Worm (Caenorhabditis elegans) whole organism, L1 larva: ENCODE data around the gene T14B4.1.

ENCODE experiments used
- C04F5.9 ChIP-seq: sonication (generic microtip); optimal IDR thresholded peaks from 2 replicates; lab custom pipeline; 2016; ENCODE audit warnings: missing genetic modification characterization, missing compliant biosample characterization
- Y116A8C.19 ChIP-seq: sonication (generic microtip); optimal IDR thresholded peaks from 2 replicates; lab custom pipeline; 2016; ENCODE audit warnings: missing compliant biosample characterization, missing genetic modification characterization, borderline replicate concordance
- aha-1 ChIP-seq: fragments of 150-350 bp; optimal IDR thresholded peaks from 2 replicates; lab custom pipeline; 2014; ENCODE audit warnings: missing biosample characterization, missing genetic modification characterization
- aly-2 ChIP-seq: fragments of 150-350 bp; optimal IDR thresholded peaks from 2 replicates; lab custom pipeline; 2014; ENCODE audit warnings: missing biosample characterization, missing genetic modification characterization
- blmp-1 ChIP-seq: fragments of 150-350 bp; optimal IDR thresholded peaks from 2 replicates; lab custom pipeline; 2014; ENCODE audit warnings: missing biosample characterization, missing genetic modification characterization
- ceh-63 ChIP-seq: fragments of 200-800 bp; sonication (Bioruptor generic); optimal IDR thresholded peaks from 2 replicates; lab custom pipeline; 2018; ENCODE audit warnings: mild to moderate bottlenecking, missing genetic modification characterization, missing compliant biosample characterization
- ceh-82 ChIP-seq, 3 experiments: fragments of 150-350 bp in 1 of 3; sonication (generic microtip) in 2 of 3; optimal IDR thresholded peaks; 2 replicates each; lab custom pipeline; 2014 to 2017; ENCODE audit warnings: missing biosample characterization in 3 of 3, missing genetic modification characterization in 3 of 3
- ceh-88 ChIP-seq: fragments of 200-800 bp; sonication (Bioruptor generic); IDR thresholded peaks from 2 replicates; pipeline ENCODE4 v1.3.6; 2022; ENCODE audit warnings: missing genetic modification characterization, missing compliant biosample characterization
- ceh-90 ChIP-seq: sonication (generic microtip); optimal IDR thresholded peaks from 2 replicates; lab custom pipeline; 2016; ENCODE audit warnings: missing genetic modification characterization, missing compliant biosample characterization
- ces-1 ChIP-seq: fragments of 150-350 bp; optimal IDR thresholded peaks from 2 replicates; lab custom pipeline; 2014; ENCODE audit warnings: missing biosample characterization, missing genetic modification reagents, missing genetic modification characterization
- dpl-1 ChIP-seq, 3 experiments: fragments of 150-350 bp in 2 of 3; sonication (generic microtip) in 1 of 3; optimal IDR thresholded peaks; 2 replicates each; lab custom pipeline; 2014 to 2017; ENCODE audit warnings: missing biosample characterization in 3 of 3, missing genetic modification characterization in 3 of 3, missing genetic modification reagents in 3 of 3
- egl-13 ChIP-seq: sonication (generic microtip); optimal IDR thresholded peaks from 2 replicates; lab custom pipeline; 2016; ENCODE audit warnings: missing genotype, missing genetic modification reagents, missing genetic modification characterization, missing compliant biosample characterization
- elt-2 ChIP-seq: sonication (generic microtip); optimal IDR thresholded peaks from 2 replicates; lab custom pipeline; 2016; ENCODE audit warnings: missing genetic modification characterization, mild to moderate bottlenecking, inconsistent platforms, missing compliant biosample characterization, missing genetic modification reagents
- elt-3 ChIP-seq, 6 experiments: fragments of 150-350 bp in 1 of 6; sonication (generic microtip); optimal IDR thresholded peaks; 2 replicates each; lab custom pipeline; 2017 to 2018; ENCODE audit warnings: missing biosample characterization in 6 of 6, missing genetic modification characterization in 6 of 6, inconsistent platforms in 1 of 6
- fkh-10 ChIP-seq: sonication (generic microtip); optimal IDR thresholded peaks from 2 replicates; lab custom pipeline; 2017; ENCODE audit warnings: missing biosample characterization, missing genetic modification reagents, missing genetic modification characterization
- fkh-4 ChIP-seq: sonication (generic microtip); optimal IDR thresholded peaks from 2 replicates; lab custom pipeline; 2016; ENCODE audit warnings: missing compliant biosample characterization, missing genetic modification characterization, borderline replicate concordance
- fkh-8 ChIP-seq: sonication (generic microtip); optimal IDR thresholded peaks from 2 replicates; lab custom pipeline; 2016; ENCODE audit warnings: mild to moderate bottlenecking, missing genetic modification characterization, missing compliant biosample characterization
- fos-1 ChIP-seq: fragments of 150-350 bp; optimal IDR thresholded peaks from 2 replicates; lab custom pipeline; 2014; ENCODE audit warnings: missing biosample characterization, missing genetic modification characterization
- grh-1 ChIP-seq: fragments of 200-800 bp; sonication (Bioruptor generic); IDR thresholded peaks from 2 replicates; pipeline ENCODE4 v1.3.6; 2022; ENCODE audit warnings: missing genetic modification reagents, missing genetic modification characterization, missing compliant biosample characterization
- hlh-4 ChIP-seq: sonication (generic microtip); optimal IDR thresholded peaks from 2 replicates; lab custom pipeline; 2016; ENCODE audit warnings: mild to moderate bottlenecking, missing genetic modification characterization, missing compliant biosample characterization
- hpl-2 ChIP-seq: fragments of 150-350 bp; optimal IDR thresholded peaks from 2 replicates; lab custom pipeline; 2014; ENCODE audit warnings: missing biosample characterization, missing genetic modification reagents, missing genetic modification characterization
- irx-1 ChIP-seq: sonication (generic microtip); optimal IDR thresholded peaks from 2 replicates; lab custom pipeline; 2016; ENCODE audit warnings: missing genetic modification characterization, missing compliant biosample characterization
- isw-1 ChIP-seq: fragments of 200-800 bp; sonication (Bioruptor generic); IDR thresholded peaks from 2 replicates; pipeline ENCODE4 v1.3.6; 2022; ENCODE audit warnings: missing genetic modification characterization, missing compliant biosample characterization
- jun-1 ChIP-seq: fragments of 150-350 bp; optimal IDR thresholded peaks from 2 replicates; lab custom pipeline; 2014; ENCODE audit warnings: missing biosample characterization, missing genetic modification reagents, missing genetic modification characterization
- lin-15B ChIP-seq: fragments of 150-350 bp; sonication (generic microtip); optimal IDR thresholded peaks from 3 replicates; lab custom pipeline; 2014; ENCODE audit warnings: missing biosample characterization, missing genetic modification characterization
- lin-35 ChIP-seq, 2 experiments: fragments of 150-350 bp; optimal IDR thresholded peaks; 2 replicates each; lab custom pipeline; 2014; ENCODE audit warnings: missing biosample characterization in 2 of 2, missing genetic modification characterization in 2 of 2, missing genetic modification reagents in 2 of 2
- lin-39 ChIP-seq: fragments of 150-350 bp; optimal IDR thresholded peaks from 2 replicates; lab custom pipeline; 2014; ENCODE audit warnings: missing biosample characterization, missing genetic modification reagents, missing genetic modification characterization
- lir-3 ChIP-seq: sonication (generic microtip); optimal IDR thresholded peaks from 2 replicates; lab custom pipeline; 2016; ENCODE audit warnings: mild to moderate bottlenecking, missing genetic modification characterization, moderate library complexity, missing compliant biosample characterization; ENCODE audit not compliant: poor library complexity
- nhr-12 ChIP-seq: sonication (generic microtip); optimal IDR thresholded peaks from 2 replicates; lab custom pipeline; 2017; ENCODE audit warnings: missing biosample characterization, missing genetic modification characterization
- nhr-19 ChIP-seq: fragments of 200-800 bp; sonication (Bioruptor generic); conservative IDR thresholded peaks from 2 replicates; pipeline ENCODE4 v1.3.6; 2022; ENCODE audit warnings: missing genetic modification characterization, missing compliant biosample characterization
- nhr-20 ChIP-seq: sonication (generic microtip); optimal IDR thresholded peaks from 2 replicates; lab custom pipeline; 2016; ENCODE audit warnings: mild to moderate bottlenecking, missing genetic modification characterization, missing compliant biosample characterization
- nhr-237 ChIP-seq: fragments of 150-350 bp; optimal IDR thresholded peaks from 2 replicates; lab custom pipeline; 2014; ENCODE audit warnings: missing biosample characterization, missing genetic modification characterization
- nhr-28 ChIP-seq: fragments of 150-350 bp; optimal IDR thresholded peaks from 2 replicates; lab custom pipeline; 2014; ENCODE audit warnings: missing biosample characterization, missing genetic modification characterization
- nhr-47 ChIP-seq: sonication (generic microtip); optimal IDR thresholded peaks from 2 replicates; lab custom pipeline; 2016; ENCODE audit warnings: mild to moderate bottlenecking, missing genetic modification characterization, moderate library complexity, missing compliant biosample characterization
- nhr-71 ChIP-seq: sonication (generic microtip); optimal IDR thresholded peaks from 2 replicates; lab custom pipeline; 2016; ENCODE audit warnings: mild to moderate bottlenecking, missing genetic modification characterization, moderate library complexity, missing compliant biosample characterization
- nhr-76 ChIP-seq: sonication (generic microtip); optimal IDR thresholded peaks from 2 replicates; lab custom pipeline; 2017; ENCODE audit warnings: missing biosample characterization, missing genetic modification characterization
- nhr-84 ChIP-seq: sonication (generic microtip); optimal IDR thresholded peaks from 2 replicates; lab custom pipeline; 2017; ENCODE audit warnings: missing biosample characterization, missing genetic modification characterization
- nhr-90 ChIP-seq: sonication (generic microtip); optimal IDR thresholded peaks from 2 replicates; lab custom pipeline; 2016; ENCODE audit warnings: mild to moderate bottlenecking, missing genetic modification characterization, missing compliant biosample characterization; ENCODE audit not compliant: poor library complexity
- pax-3 ChIP-seq: fragments of 200-800 bp; sonication (Bioruptor generic); optimal IDR thresholded peaks from 2 replicates; lab custom pipeline; 2018; ENCODE audit warnings: mild to moderate bottlenecking, missing genetic modification characterization, moderate library complexity, missing compliant biosample characterization
- pqm-1 ChIP-seq: sonication (generic microtip); optimal IDR thresholded peaks from 3 replicates; lab custom pipeline; 2017; ENCODE audit warnings: missing biosample characterization, missing genetic modification characterization
- snpc-4 ChIP-seq: fragments of 150-350 bp; optimal IDR thresholded peaks from 2 replicates; lab custom pipeline; 2014; ENCODE audit warnings: missing biosample characterization, missing genetic modification characterization
- snu-23 ChIP-seq: sonication (generic microtip); optimal IDR thresholded peaks from 2 replicates; lab custom pipeline; 2016; ENCODE audit warnings: missing genetic modification characterization, missing compliant biosample characterization
- sptf-1 ChIP-seq: fragments of 150-350 bp; optimal IDR thresholded peaks from 2 replicates; lab custom pipeline; 2014; ENCODE audit warnings: missing biosample characterization, missing genetic modification characterization
- sup-37 ChIP-seq: fragments of 200-800 bp; sonication (Bioruptor generic); optimal IDR thresholded peaks from 2 replicates; lab custom pipeline; 2018; ENCODE audit warnings: mild to moderate bottlenecking, missing genetic modification characterization, missing compliant biosample characterization
- tlp-1 ChIP-seq: fragments of 150-350 bp; optimal IDR thresholded peaks from 2 replicates; lab custom pipeline; 2014; ENCODE audit warnings: missing biosample characterization, missing genetic modification characterization
- unc-130 ChIP-seq: fragments of 150-350 bp; optimal IDR thresholded peaks from 2 replicates; lab custom pipeline; 2017; ENCODE audit warnings: missing biosample characterization, missing genetic modification characterization, inconsistent platforms
- unc-30 ChIP-seq: sonication (generic microtip); optimal IDR thresholded peaks from 2 replicates; lab custom pipeline; 2017; ENCODE audit warnings: missing biosample characterization, missing genetic modification characterization
- unc-62 ChIP-seq: fragments of 150-350 bp; optimal IDR thresholded peaks from 2 replicates; lab custom pipeline; 2014; ENCODE audit warnings: missing biosample characterization, missing genetic modification reagents, missing genetic modification characterization
- unc-98 ChIP-seq: fragments of 200-800 bp; sonication (Bioruptor generic); IDR thresholded peaks from 2 replicates; pipeline ENCODE4 v1.3.6; 2022; ENCODE audit warnings: missing genetic modification characterization, missing compliant biosample characterization
- xbp-1 ChIP-seq: sonication (generic microtip); optimal IDR thresholded peaks from 2 replicates; lab custom pipeline; 2016; ENCODE audit warnings: missing genetic modification characterization, missing compliant biosample characterization
- ztf-11 ChIP-seq, 2 experiments: sonication (generic microtip); optimal IDR thresholded peaks; 2 replicates each; lab custom pipeline; 2016 to 2017; ENCODE audit warnings: missing genetic modification characterization in 2 of 2, missing biosample characterization in 1 of 2, missing compliant biosample characterization in 1 of 2

T14B4.1 gene

ce11 chrII:6736066-6736465 is 638 bp upstream of the T14B4.1 start, which contains the start of gene mrps-18.C:
mrps-18.C (plus strand) TSS chrII:6736203.
- TF ChIP-seq lin-39 (tag; lab: Kevin White, UChicago), result no peak
- TF ChIP-seq jun-1 (tag; lab: Kevin White, UChicago), result no peak
- TF ChIP-seq hlh-4 (tag; lab: Kevin White, UChicago), result no peak
- TF ChIP-seq nhr-237 (tag; lab: Kevin White, UChicago), result no peak
- TF ChIP-seq aly-2 (tag; lab: Kevin White, UChicago), result no peak
- TF ChIP-seq ceh-63, result no peak
- TF ChIP-seq nhr-76 (tag; lab: Kevin White, UChicago), result no peak
- TF ChIP-seq nhr-47 (tag; lab: Kevin White, UChicago), result no peak
- no peak for TF ChIP-seq nhr-12
- TF ChIP-seq dpl-1 (GFP tag; optimal IDR thresholded peaks at IDR 0.05; lab: Kevin White, UChicago), result no peak
- TF ChIP-seq xbp-1, result no peak

- TF ChIP-seq unc-130 (tag; lab: Kevin White, UChicago), result peak; percentile 11
- TF ChIP-seq unc-62 (GFP tag; lab: Kevin White, UChicago), result no peak
- no peak for TF ChIP-seq egl-13 (tag; lab: Kevin White, UChicago)
- TF ChIP-seq isw-1, result no peak; the same call in 1 of the 2 replicates
- TF ChIP-seq ceh-90 (tag; lab: Kevin White, UChicago), result no peak
- TF ChIP-seq C04F5.9 (tag; lab: Kevin White, UChicago), result no peak
- TF ChIP-seq unc-30 (tag; lab: Kevin White, UChicago), result no peak
- TF ChIP-seq fkh-4 (tag; lab: Kevin White, UChicago), result no peak
- TF ChIP-seq nhr-19 (GFP tag; lab: Robert Waterston, UW), result peak; percentile 45
- TF ChIP-seq blmp-1, result peak; percentile 55
- TF ChIP-seq fkh-8 (tag; lab: Kevin White, UChicago), result peak; percentile 58
- no peak for TF ChIP-seq ceh-88 (GFP tag; lab: Robert Waterston, UW)
- no peak for TF ChIP-seq nhr-28 (tag; lab: Kevin White, UChicago)
- no peak for TF ChIP-seq irx-1 (tag; lab: Kevin White, UChicago)
- no peak for TF ChIP-seq Y116A8C.19
- peak; percentile 65 for TF ChIP-seq nhr-20 (tag; lab: Kevin White, UChicago)
- no peak for TF ChIP-seq fkh-10 (GFP tag; lab: Kevin White, UChicago)
- peak; percentile 81 for TF ChIP-seq lin-15B
- no peak for TF ChIP-seq pqm-1 (tag; lab: Kevin White, UChicago)
- TF ChIP-seq fos-1 (tag; lab: Kevin White, UChicago), result peak; percentile 22
- no peak for TF ChIP-seq nhr-12
- peak in 2 of 3 experiments; percentile 33 to 71 for TF ChIP-seq ceh-82 (tag; optimal IDR thresholded peaks at IDR 0.05; lab: Kevin White, UChicago)
- peak; percentile 13 for TF ChIP-seq nhr-90
- no peak for TF ChIP-seq grh-1 (GFP tag; lab: Robert Waterston, UW)
- peak in 1 of 2 experiments; percentile 17 for TF ChIP-seq ztf-11 (tag; optimal IDR thresholded peaks at IDR 0.05; lab: Kevin White, UChicago)
- TF ChIP-seq nhr-47 (tag; lab: Kevin White, UChicago), result peak; percentile 60
- TF ChIP-seq pax-3, result peak; percentile 35
- TF ChIP-seq nhr-84 (tag; lab: Kevin White, UChicago), result no peak
- TF ChIP-seq tlp-1 (tag; lab: Kevin White, UChicago), result no peak
- TF ChIP-seq sptf-1 (tag; lab: Kevin White, UChicago), result no peak
- peak; percentile 66 for TF ChIP-seq snu-23 (GFP tag; lab: Kevin White, UChicago)
- TF ChIP-seq ceh-63, result no peak
- no peak for TF ChIP-seq elt-2
- TF ChIP-seq sup-37 (GFP tag; lab: Kevin White, UChicago), result no peak
- peak; percentile 69 for TF ChIP-seq nhr-71 (tag; lab: Kevin White, UChicago)
- TF ChIP-seq elt-3 (tag; optimal IDR thresholded peaks at IDR 0.05; lab: Kevin White, UChicago), result peak in 1 of 6 experiments; percentile 55
- peak; percentile 15 for TF ChIP-seq snpc-4
- peak; percentile 75 for TF ChIP-seq lir-3 (tag; lab: Kevin White, UChicago)
- TF ChIP-seq nhr-76 (tag; lab: Kevin White, UChicago), result no peak
- no peak for TF ChIP-seq aha-1 (tag; lab: Kevin White, UChicago)
- peak; percentile 9 for TF ChIP-seq hpl-2
- peak; percentile 34 to 82 for TF ChIP-seq lin-35 (GFP tag; optimal IDR thresholded peaks at IDR 0.05; lab: Kevin White, UChicago)
- no peak for TF ChIP-seq ces-1 (GFP tag; lab: Kevin White, UChicago)
- TF ChIP-seq unc-98 (GFP tag; lab: Robert Waterston, UW), result no peak
These were observed 4.7 kb downstream of the T14B4.1 start, which contains the start of gene exos-8 for ce11 chrII:6741428-6741827. exos-8 (plus strand) TSS chrII:6741691.
